Fruit fly (Drosophila melanogaster): ENCODE data around the gene nes.

Gene nes

DNA sequence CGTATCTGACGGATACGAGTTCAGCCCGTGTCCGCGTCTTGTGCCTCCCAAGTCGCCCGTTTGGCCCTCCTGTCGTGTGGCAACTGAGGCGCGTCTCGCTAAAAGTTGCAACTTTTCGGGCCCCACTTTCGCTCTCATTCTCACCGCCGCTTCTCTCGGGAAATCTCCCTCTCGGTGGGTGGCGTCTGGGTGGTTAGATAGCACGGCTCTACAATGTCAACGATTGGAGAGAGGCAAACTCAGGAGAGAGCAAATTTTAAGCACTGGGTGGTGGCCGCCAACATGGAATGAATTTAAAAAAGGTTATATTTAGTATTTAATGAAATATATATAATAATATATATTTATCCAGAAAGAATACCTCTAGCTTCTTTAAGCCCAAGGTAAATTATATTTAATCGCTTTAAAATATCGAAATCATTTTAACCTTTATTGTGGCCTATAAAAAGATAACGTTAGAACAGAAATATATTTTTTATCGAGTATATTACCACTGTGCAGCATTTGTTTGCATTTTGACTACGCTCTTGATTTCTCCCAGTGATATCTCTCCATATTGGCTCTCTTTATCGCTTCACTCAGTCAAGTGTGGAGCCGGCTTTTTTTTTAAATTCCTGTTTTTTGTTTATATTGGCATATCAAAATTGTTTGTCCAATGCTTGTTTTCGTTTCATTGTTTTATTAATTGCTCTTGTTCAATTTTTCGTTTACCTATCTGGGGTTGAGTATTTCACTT is 32.1 kb upstream of the nes start, which contains the start of gene Gbs-76A (continued):
- peak; percentile 73 for TF ChIP-seq lbe (GFP tag; optimal IDR thresholded peaks at IDR 0.05)
- TF ChIP-seq CG10209 (GFP tag; optimal IDR thresholded peaks at IDR 0.05), result peak; percentile 84
- TF ChIP-seq ewg (GFP tag; optimal IDR thresholded peaks at IDR 0.05), result peak; percentile 65
- TF ChIP-seq slbo (GFP tag; IDR thresholded peaks at IDR 0.05), result peak; percentile 80; the same call in 1 of the 2 replicates
- TF ChIP-seq Rfx (GFP tag; IDR thresholded peaks at IDR 0.05), result peak; percentile 82
- TF ChIP-seq Taf1 (GFP tag; IDR thresholded peaks at IDR 0.05), result peak; percentile 63
- no peak for TF ChIP-seq CG7928 (GFP tag; optimal IDR thresholded peaks at IDR 0.05)
- no peak for TF ChIP-seq CG15479 (GFP tag; optimal IDR thresholded peaks at IDR 0.05)
- no peak for TF ChIP-seq CG3726 (GFP tag; IDR thresholded peaks at IDR 0.05)
- TF ChIP-seq BEAF-32 (GFP tag; optimal IDR thresholded peaks at IDR 0.05), result no peak
- TF ChIP-seq fd3F (GFP tag; optimal IDR thresholded peaks at IDR 0.05), result peak; percentile 67
- TF ChIP-seq CHES-1-like (GFP tag; optimal IDR thresholded peaks at IDR 0.05), result no peak
- peak; percentile 81 for TF ChIP-seq salm (tag; optimal IDR thresholded peaks at IDR 0.05)
- TF ChIP-seq her (GFP tag; optimal IDR thresholded peaks at IDR 0.05), result no peak
- peak; percentile 34 for TF ChIP-seq YL-1 (GFP tag; optimal IDR thresholded peaks at IDR 0.05)
- TF ChIP-seq br (optimal IDR thresholded peaks at IDR 0.05), result no peak
- TF ChIP-seq fd64A (GFP tag; optimal IDR thresholded peaks at IDR 0.05), result no peak
- peak; percentile 87 for TF ChIP-seq cwo (GFP tag; optimal IDR thresholded peaks at IDR 0.05)
- TF ChIP-seq maf-S (GFP tag; optimal IDR thresholded peaks at IDR 0.05), result no peak
- no peak for TF ChIP-seq CG11085 (GFP tag; IDR thresholded peaks at IDR 0.05)
- TF ChIP-seq CG17802 (tag; optimal IDR thresholded peaks at IDR 0.05), result peak; percentile 26
- TF ChIP-seq CG15601 (tag; optimal IDR thresholded peaks at IDR 0.05), result peak; percentile 82
- TF ChIP-seq CG16813 (GFP tag; IDR thresholded peaks at IDR 0.05; ENCODE audit: partially characterized antibody), result no peak
- peak; percentile 53 for TF ChIP-seq E2f1 (GFP tag; IDR thresholded peaks at IDR 0.05)
- TF ChIP-seq CG11398 (GFP tag; optimal IDR thresholded peaks at IDR 0.05), result no peak
- no peak for TF ChIP-seq NC2β (GFP tag; optimal IDR thresholded peaks at IDR 0.05)
- peak; percentile 75 for TF ChIP-seq CG32767 (GFP tag; IDR thresholded peaks at IDR 0.05)
- TF ChIP-seq klu (GFP tag; IDR thresholded peaks at IDR 0.05), result no peak
- TF ChIP-seq lilli (GFP tag; optimal IDR thresholded peaks at IDR 0.05), result peak; percentile 7
- TF ChIP-seq Rx (GFP tag; IDR thresholded peaks at IDR 0.05), result peak; percentile 40; the same call in 1 of the 2 replicates
- peak; percentile 60; the same call in 1 of the 2 replicates for TF ChIP-seq HLH3B (GFP tag; IDR thresholded peaks at IDR 0.05)
- TF ChIP-seq cad (GFP tag; optimal IDR thresholded peaks at IDR 0.05), result no peak
- TF ChIP-seq pan (optimal IDR thresholded peaks at IDR 0.05), result no peak
- TF ChIP-seq pan (GFP tag; optimal IDR thresholded peaks at IDR 0.05 in 1 of 2, IDR thresholded peaks at IDR 0.05 in 1 of 2), result peak in 1 of 2 experiments; percentile 78
- TF ChIP-seq Oli (tag; optimal IDR thresholded peaks at IDR 0.05), result peak; percentile 84
- TF ChIP-seq toy (GFP tag; IDR thresholded peaks at IDR 0.05), result peak; percentile 24; the same call in 1 of the 2 replicates
- no peak for TF ChIP-seq CG4360 (GFP tag; IDR thresholded peaks at IDR 0.05)
- TF ChIP-seq CG15269 (tag; optimal IDR thresholded peaks at IDR 0.05), result peak; percentile 92
- TF ChIP-seq CG3163 (GFP tag; optimal IDR thresholded peaks at IDR 0.05), result no peak
- peak; percentile 85 for TF ChIP-seq CG3281 (GFP tag; optimal IDR thresholded peaks at IDR 0.05)
- peak; percentile 50 for TF ChIP-seq pho (GFP tag; optimal IDR thresholded peaks at IDR 0.05)
- peak; percentile 81 for TF ChIP-seq CG9932 (GFP tag; IDR thresholded peaks at IDR 0.05)
- no peak for TF ChIP-seq CG9797 (GFP tag; optimal IDR thresholded peaks at IDR 0.05)
- no peak for TF ChIP-seq repo (GFP tag; optimal IDR thresholded peaks at IDR 0.05)
- peak; percentile 70 for TF ChIP-seq Vsx1 (GFP tag; optimal IDR thresholded peaks at IDR 0.05)
- TF ChIP-seq Nf-YA (GFP tag; IDR thresholded peaks at IDR 0.05), result peak; percentile 55; the same call in 1 of the 2 replicates
- no peak for TF ChIP-seq CG15073 (GFP tag; optimal IDR thresholded peaks at IDR 0.05)
- no peak for TF ChIP-seq CG33213 (GFP tag; optimal IDR thresholded peaks at IDR 0.05)
- peak; percentile 76 for TF ChIP-seq fd96Cb (tag; optimal IDR thresholded peaks at IDR 0.05)
- peak; percentile 53; the same call in 1 of the 4 replicates for TF ChIP-seq Dll (GFP tag; IDR thresholded peaks at IDR 0.05; ENCODE audit: partially characterized antibody)

All from whole organism, embryonic.